Fruit fly (Drosophila melanogaster) whole organism, adult: ENCODE measurements around the gene CG14659.

Source experiments
- CG11617 ChIP-seq: fragments of 200-800 bp; sonication (Bioruptor generic); optimal IDR thresholded peaks from 2 replicates; lab custom pipeline; 2017; ENCODE audit warnings: mild to moderate bottlenecking, missing biosample characterization, missing genetic modification reagents, missing genetic modification characterization
- CG12768 ChIP-seq: fragments of 200-800 bp; sonication (Bioruptor generic); optimal IDR thresholded peaks from 2 replicates; lab custom pipeline; 2017; ENCODE audit warnings: missing biosample characterization, missing genetic modification characterization, mild to moderate bottlenecking, moderate library complexity, missing genetic modification reagents
- CG14711 ChIP-seq: fragments of 200-800 bp; sonication (Bioruptor generic); optimal IDR thresholded peaks from 2 replicates; lab custom pipeline; 2018; ENCODE audit warnings: missing biosample characterization, mild to moderate bottlenecking, missing genetic modification characterization, moderate library complexity
- CG1620 ChIP-seq: fragments of 200-800 bp; sonication (Bioruptor generic); optimal IDR thresholded peaks from 2 replicates; lab custom pipeline; 2016; ENCODE audit warnings: missing biosample characterization, missing genetic modification characterization
- CG33017 ChIP-seq: fragments of 200-800 bp; sonication (Bioruptor generic); optimal IDR thresholded peaks from 2 replicates; lab custom pipeline; 2018; ENCODE audit warnings: missing biosample characterization, mild to moderate bottlenecking, missing genetic modification characterization, moderate library complexity
- CG5204 ChIP-seq: fragments of 200-800 bp; sonication (Bioruptor generic); optimal IDR thresholded peaks from 2 replicates; lab custom pipeline; 2016; ENCODE audit warnings: missing biosample characterization, missing genetic modification characterization
- CG7045 ChIP-seq: fragments of 200-800 bp; sonication (Bioruptor generic); optimal IDR thresholded peaks from 2 replicates; lab custom pipeline; 2017; ENCODE audit warnings: missing biosample characterization, mild to moderate bottlenecking, missing genetic modification characterization
- CG7101 ChIP-seq: fragments of 200-800 bp; sonication (Bioruptor generic); optimal IDR thresholded peaks from 2 replicates; lab custom pipeline; 2018; ENCODE audit warnings: missing biosample characterization, mild to moderate bottlenecking, missing genetic modification characterization, moderate library complexity
- Clk ChIP-seq: fragments of 200-800 bp; sonication (Bioruptor generic); optimal IDR thresholded peaks from 2 replicates; lab custom pipeline; 2017; ENCODE audit warnings: missing biosample characterization, missing genetic modification characterization
- Crg-1 ChIP-seq: fragments of 200-800 bp; sonication (Bioruptor generic); optimal IDR thresholded peaks from 2 replicates; lab custom pipeline; 2016; ENCODE audit warnings: missing biosample characterization, missing genetic modification characterization
- Hr96 ChIP-seq: fragments of 200-800 bp; sonication (Bioruptor generic); optimal IDR thresholded peaks from 2 replicates; lab custom pipeline; 2016; ENCODE audit warnings: missing biosample characterization, missing genetic modification characterization
- Mnt ChIP-seq: fragments of 200-800 bp; sonication (Bioruptor generic); optimal IDR thresholded peaks from 2 replicates; lab custom pipeline; 2016; ENCODE audit warnings: missing biosample characterization, mild to moderate bottlenecking, missing genetic modification characterization
- bab1 ChIP-seq: fragments of 200-800 bp; sonication (Bioruptor generic); optimal IDR thresholded peaks from 3 replicates; lab custom pipeline; 2019; ENCODE audit warnings: missing biosample characterization, mild to moderate bottlenecking, missing genetic modification characterization, moderate library complexity
- cic ChIP-seq: fragments of 200-800 bp; sonication (Bioruptor generic); optimal IDR thresholded peaks from 2 replicates; lab custom pipeline; 2017; ENCODE audit warnings: missing biosample characterization, mild to moderate bottlenecking, missing genetic modification characterization, moderate library complexity
- cnc ChIP-seq, 2 experiments: fragments of >200 bp; optimal IDR thresholded peaks; 2 replicates each; lab custom pipeline; 2017
- kay ChIP-seq: fragments of 200-800 bp; sonication (Bioruptor generic); peaks from one replicate; lab custom pipeline; 2016; ENCODE audit warnings: missing biosample characterization, missing genetic modification characterization, borderline replicate concordance
- ovo ChIP-seq: fragments of 200-800 bp; sonication (Bioruptor generic); optimal IDR thresholded peaks from 2 replicates; lab custom pipeline; 2016; ENCODE audit warnings: missing biosample characterization, missing genetic modification characterization
- pad ChIP-seq: fragments of 200-800 bp; sonication (Bioruptor generic); optimal IDR thresholded peaks from 3 replicates; lab custom pipeline; 2017; ENCODE audit warnings: missing biosample characterization, missing genetic modification characterization, mild to moderate bottlenecking, moderate library complexity, missing genetic modification reagents
- tj ChIP-seq: fragments of 200-800 bp; sonication (Bioruptor generic); optimal IDR thresholded peaks from 3 replicates; lab custom pipeline; 2017; ENCODE audit warnings: missing biosample characterization, mild to moderate bottlenecking, missing genetic modification characterization, moderate library complexity
- toe ChIP-seq: fragments of 200-800 bp; sonication (Bioruptor generic); optimal IDR thresholded peaks from 2 replicates; lab custom pipeline; 2016; ENCODE audit warnings: missing biosample characterization, missing genetic modification characterization

Gene CG14659

DNA sequence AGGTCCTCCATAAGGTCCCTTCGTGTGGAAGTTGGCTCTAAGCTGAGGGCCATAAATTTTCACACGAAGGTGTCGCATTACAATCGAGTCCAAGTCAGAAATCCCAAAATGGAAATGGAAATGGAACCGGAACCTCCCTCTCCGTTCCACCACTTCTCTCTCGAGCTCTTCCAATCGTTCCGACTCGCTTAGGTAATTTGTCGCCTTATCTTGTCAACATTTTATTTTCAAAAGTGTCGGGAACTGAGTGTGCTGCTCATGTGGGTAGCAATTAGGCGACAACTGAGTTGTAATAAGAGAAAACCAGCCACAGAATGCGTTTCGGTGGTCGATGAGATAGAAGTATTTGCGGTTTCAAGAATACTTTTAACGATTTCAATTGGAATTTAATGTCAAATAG is 9.7 kb upstream of the CG14659 start:
- TF ChIP-seq cnc (optimal IDR thresholded peaks at IDR 0.05; lab: Kevin White, UChicago) (no peak), CG5204 (GFP tag; lab: Kevin White, UChicago) (no peak), CG7045 (GFP tag; lab: Kevin White, UChicago) (no peak)

DNA sequence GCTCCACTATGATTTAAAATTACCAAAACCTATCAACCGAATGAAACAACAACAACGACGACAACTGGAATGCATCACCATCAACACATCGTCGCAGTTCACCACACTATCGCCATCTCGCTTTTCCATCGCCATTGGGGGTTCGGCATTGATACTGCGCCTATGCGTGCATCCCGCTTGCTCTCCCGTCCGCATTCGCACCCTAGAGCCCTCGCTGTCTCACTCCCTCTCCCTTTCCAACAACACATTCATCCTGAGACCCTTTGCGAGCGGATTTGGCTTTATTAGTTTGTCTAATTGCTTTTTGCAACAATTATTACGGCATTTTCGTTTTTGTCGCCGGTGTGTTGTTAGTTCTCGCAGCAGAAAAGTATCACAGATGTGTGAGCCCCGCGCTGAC is 4.2 kb upstream of the CG14659 start:
- TF ChIP-seq pad (GFP tag; lab: Kevin White, UChicago) (no peak), bab1 (GFP tag; lab: Kevin White, UChicago) (no peak)

DNA sequence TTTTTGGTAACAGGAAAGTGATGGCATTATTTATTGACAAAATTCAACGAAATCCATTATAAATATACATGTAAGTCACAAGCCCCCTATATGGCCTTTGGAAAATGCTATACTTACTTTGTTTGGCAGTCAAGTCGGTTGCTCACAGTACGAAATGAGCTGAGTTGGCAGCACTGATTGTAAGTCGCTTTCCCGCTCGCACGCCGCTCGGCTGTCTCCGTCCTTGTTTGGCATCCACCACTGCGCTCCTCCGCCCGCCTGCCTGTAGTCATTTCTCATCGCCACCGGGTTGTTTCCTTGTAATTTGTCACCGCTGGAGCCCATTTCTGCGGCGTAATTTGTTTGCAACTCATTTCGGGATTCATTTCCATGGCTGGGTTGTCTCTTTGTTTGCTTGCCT is 2.5 kb upstream of the CG14659 start:
- TF ChIP-seq CG7045 (GFP tag; lab: Kevin White, UChicago), result no peak
- no peak for TF ChIP-seq CG12768 (GFP tag; lab: Kevin White, UChicago)
- TF ChIP-seq toe (GFP tag; lab: Kevin White, UChicago), result no peak
- no peak for TF ChIP-seq ovo (GFP tag; lab: Kevin White, UChicago)
- no peak for TF ChIP-seq pad (GFP tag; lab: Kevin White, UChicago)
- TF ChIP-seq kay (GFP tag; lab: Kevin White, UChicago), result no peak

DNA sequence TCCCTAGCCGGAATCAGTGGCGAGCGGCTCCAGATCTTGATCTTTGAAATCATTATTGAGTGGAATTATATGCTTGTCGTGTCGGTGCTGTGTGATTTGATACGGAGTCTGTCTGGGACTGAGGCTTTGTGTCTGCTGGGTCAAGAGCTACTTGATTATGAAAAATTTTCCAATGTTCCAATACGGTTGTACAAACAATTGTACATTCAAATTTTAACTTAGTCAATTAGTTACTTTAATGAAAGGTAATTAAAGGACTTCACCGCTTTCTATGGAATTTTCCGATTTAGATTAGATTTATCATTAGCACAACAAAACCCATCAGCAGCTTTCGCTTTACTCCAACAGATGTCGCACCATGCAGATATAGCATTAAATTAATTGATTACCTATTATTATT is 684 bp downstream of the CG14659 start, which contains the start of gene CG14658:
TSS of gene CG14658 (minus strand) at position 101 of the 400 bp plus-strand sequence.
- TF ChIP-seq CG33017 (tag; lab: Kevin White, UChicago) (no peak), CG5204 (GFP tag; lab: Kevin White, UChicago) (no peak), CG12768 (GFP tag; lab: Kevin White, UChicago) (no peak)

DNA sequence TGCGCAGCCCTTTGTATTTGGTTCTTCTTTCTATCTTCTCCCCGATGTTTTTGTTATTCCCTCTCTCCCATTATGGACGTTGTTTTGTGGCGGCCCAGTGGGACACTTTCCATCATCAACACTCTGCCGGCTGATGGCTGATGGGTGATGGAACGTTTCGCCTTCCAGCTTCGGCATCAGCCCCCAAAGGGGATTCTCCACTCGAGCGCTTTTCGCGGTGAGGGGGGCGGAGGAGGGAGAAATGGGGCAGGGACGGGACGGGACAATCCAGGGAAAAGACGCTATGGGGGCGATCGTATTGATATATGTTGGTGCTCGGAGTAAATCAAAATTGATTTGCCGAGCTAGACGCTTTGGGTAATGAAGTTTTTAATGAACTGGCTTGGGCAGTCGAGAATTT is 5.9 kb downstream of the CG14659 start:
- no peak for TF ChIP-seq CG14711 (tag; lab: Kevin White, UChicago)

DNA sequence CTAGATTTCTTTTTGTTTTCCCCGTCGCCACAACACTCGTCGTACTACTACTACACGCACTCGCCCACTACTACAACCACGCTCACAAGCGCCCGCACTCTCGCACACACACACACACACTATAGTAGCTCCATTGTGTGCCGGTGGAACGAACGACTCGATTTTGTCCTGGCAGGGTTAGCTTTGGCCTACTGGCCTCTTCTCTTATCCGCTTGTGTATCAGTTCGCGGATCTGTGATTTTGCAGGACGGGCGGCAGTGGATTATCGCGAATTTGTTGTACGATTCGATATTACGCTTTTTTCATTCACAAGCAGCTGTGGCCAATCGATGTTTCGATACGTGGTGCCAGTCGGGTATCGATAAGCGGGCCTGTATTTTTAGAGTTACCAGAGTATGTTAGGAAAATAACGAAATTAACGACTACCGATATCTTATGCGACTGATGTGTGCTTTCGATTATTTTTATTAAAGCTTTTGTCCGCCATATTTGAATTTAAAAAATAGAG is 9.9 kb downstream of the CG14659 start, which contains the start of gene CG14657:
TSS of gene CG14657 (minus strand) at position 335 of the 508 bp plus-strand sequence.
- TF ChIP-seq cic, result peak; percentile 100
- TF ChIP-seq Mnt, result peak; percentile 62
- TF ChIP-seq kay (GFP tag; lab: Kevin White, UChicago), result no peak
- TF ChIP-seq tj, result peak; percentile 15
- peak; percentile 66 for TF ChIP-seq bab1 (GFP tag; lab: Kevin White, UChicago)
- TF ChIP-seq cnc (optimal IDR thresholded peaks at IDR 0.05; lab: Kevin White, UChicago), result no peak
- peak; percentile 63 for TF ChIP-seq pad (GFP tag; lab: Kevin White, UChicago)

DNA sequence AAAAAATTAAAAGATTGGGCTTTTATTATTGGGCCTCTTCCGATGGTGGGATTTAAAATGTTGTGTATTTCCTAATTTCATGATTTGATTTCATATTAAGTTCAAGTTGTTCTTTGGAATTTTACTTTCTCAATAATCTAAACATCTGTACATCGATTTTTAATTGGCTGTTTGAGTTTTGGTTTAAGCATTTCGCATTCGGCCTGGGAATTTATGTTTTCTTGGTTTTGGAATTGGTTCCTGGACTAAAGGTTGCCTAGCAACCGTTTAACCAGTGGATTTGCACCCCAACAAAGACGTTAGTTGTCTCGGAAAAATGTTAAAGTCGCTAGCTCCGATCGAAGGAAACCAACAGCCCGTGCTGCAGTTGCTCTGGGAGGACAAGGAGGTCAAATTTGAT is 15.1 kb downstream of the CG14659 start, which contains the start of gene BBS5:
TSS of gene BBS5 (plus strand) at position 301 of the 400 bp plus-strand sequence.
- TF ChIP-seq CG5204 (GFP tag; lab: Kevin White, UChicago) (no peak), cic (no peak), CG11617 (no peak), bab1 (GFP tag; lab: Kevin White, UChicago) (no peak), cnc (optimal IDR thresholded peaks at IDR 0.05; lab: Kevin White, UChicago) (no peak), CG14711 (tag; lab: Kevin White, UChicago) (no peak), kay (GFP tag; lab: Kevin White, UChicago) (no peak), CG7101 (no peak), Hr96 (GFP tag; lab: Kevin White, UChicago) (no peak), pad (GFP tag; lab: Kevin White, UChicago) (no peak), Crg-1 (GFP tag; lab: Kevin White, UChicago) (no peak), CG33017 (tag; lab: Kevin White, UChicago) (no peak)

DNA sequence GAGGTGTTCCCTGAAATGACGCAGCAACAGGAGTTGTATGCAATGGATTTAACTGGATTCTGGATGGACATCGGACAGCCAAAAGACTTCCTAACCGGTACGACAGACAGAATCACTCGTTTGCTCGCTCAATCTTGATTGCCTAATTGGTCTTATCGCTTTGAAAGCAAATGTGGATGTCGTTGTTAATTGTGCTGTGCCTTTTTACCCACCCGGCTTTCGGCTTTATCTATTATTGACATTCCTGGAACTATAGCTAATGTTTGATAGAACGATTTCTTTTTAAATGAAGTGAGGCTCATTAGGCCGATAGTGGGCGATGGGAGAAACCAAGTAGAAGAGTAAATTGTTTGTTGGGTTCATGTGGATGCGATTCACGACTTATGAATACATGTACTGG is 16.4 kb downstream of the CG14659 start:
- no peak for TF ChIP-seq cic
- no peak for TF ChIP-seq CG1620 (GFP tag; lab: Kevin White, UChicago)
- TF ChIP-seq bab1 (GFP tag; lab: Kevin White, UChicago), result no peak
- no peak for TF ChIP-seq ovo (GFP tag; lab: Kevin White, UChicago)
- no peak for TF ChIP-seq CG7101
- TF ChIP-seq tj, result no peak

DNA sequence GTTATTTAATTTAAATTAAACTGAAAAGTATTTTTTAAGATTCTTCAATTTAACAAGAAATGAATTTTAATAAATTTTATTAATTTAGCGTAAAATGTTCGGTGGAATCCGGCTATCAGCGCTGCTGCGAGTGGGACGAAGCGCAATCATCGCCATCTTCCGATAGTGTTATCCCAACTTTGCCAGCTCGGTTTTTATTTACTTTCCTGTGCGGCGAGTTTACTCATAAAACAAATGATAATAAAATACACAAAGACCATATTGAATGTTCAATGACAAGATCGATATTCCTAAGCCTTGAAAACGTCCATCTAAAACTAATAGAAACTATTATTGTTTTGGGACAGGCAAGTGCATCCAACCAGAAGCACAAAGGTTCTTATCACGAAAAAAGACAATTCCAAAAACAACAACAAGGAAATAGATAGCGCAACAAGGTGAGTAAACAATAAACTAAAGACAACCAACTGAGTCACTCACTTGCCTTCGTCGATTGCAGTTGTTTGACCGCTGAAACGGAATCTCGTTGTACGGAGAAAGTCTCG is 17.9 kb downstream of the CG14659 start:
- TF ChIP-seq Crg-1 (GFP tag; lab: Kevin White, UChicago) (peak; percentile 67), pad (GFP tag; lab: Kevin White, UChicago) (peak; percentile 7), Mnt (peak; percentile 54), CG1620 (GFP tag; lab: Kevin White, UChicago) (no peak), CG7045 (GFP tag; lab: Kevin White, UChicago) (peak; percentile 9), Clk (GFP tag; lab: Kevin White, UChicago) (no peak), cnc (optimal IDR thresholded peaks at IDR 0.05; lab: Kevin White, UChicago) (no peak), ovo (GFP tag; lab: Kevin White, UChicago) (peak; percentile 14), kay (GFP tag; lab: Kevin White, UChicago) (no peak), Hr96 (GFP tag; lab: Kevin White, UChicago) (no peak), cic (peak; percentile 72), toe (GFP tag; lab: Kevin White, UChicago) (peak; percentile 21), CG33017 (tag; lab: Kevin White, UChicago) (peak; percentile 15), tj (peak; percentile 19), CG12768 (GFP tag; lab: Kevin White, UChicago) (peak; percentile 38), CG14711 (tag; lab: Kevin White, UChicago) (no peak), CG5204 (GFP tag; lab: Kevin White, UChicago) (no peak), CG7101 (peak; percentile 42), CG11617 (peak; percentile 37), bab1 (GFP tag; lab: Kevin White, UChicago) (peak; percentile 23)
